Fruit fly (Drosophila melanogaster) whole organism, embryonic: ENCODE results near the gene RASSF8.

ENCODE experiments used
- ATbp ChIP-seq: fragments of 200-800 bp; sonication (Bioruptor generic); optimal IDR thresholded peaks from 2 replicates; lab custom pipeline; 2017; ENCODE audit warnings: missing biosample characterization, mild to moderate bottlenecking, missing genetic modification characterization, missing genetic modification reagents
- Adf1 ChIP-seq: fragments of 200-800 bp; sonication (Bioruptor generic); IDR thresholded peaks from 2 replicates; pipeline ENCODE4 v1.3.6; 2022; ENCODE audit warnings: missing biosample characterization, missing genetic modification characterization
- CG10959 ChIP-seq: fragments of 200-800 bp; sonication (Bioruptor generic); IDR thresholded peaks from 2 replicates; pipeline ENCODE4 v1.3.6; 2022; ENCODE audit warnings: missing biosample characterization, missing genetic modification characterization
- CG10979 ChIP-seq: fragments of 200-800 bp; sonication (Bioruptor generic); optimal IDR thresholded peaks from 2 replicates; lab custom pipeline; 2018; ENCODE audit warnings: missing biosample characterization, mild to moderate bottlenecking, missing genetic modification characterization, moderate library complexity
- CG13775 ChIP-seq: fragments of 200-800 bp; sonication (Bioruptor generic); optimal IDR thresholded peaks from 3 replicates; lab custom pipeline; 2017; ENCODE audit warnings: missing biosample characterization, mild to moderate bottlenecking, missing genetic modification characterization
- CG14014 ChIP-seq: fragments of 200-800 bp; sonication (Bioruptor generic); IDR thresholded peaks from 2 replicates; pipeline ENCODE4 v1.3.6; 2022; ENCODE audit warnings: missing biosample characterization, missing genetic modification characterization
- CG14710 ChIP-seq: fragments of 200-800 bp; sonication (Bioruptor generic); optimal IDR thresholded peaks from 3 replicates; lab custom pipeline; 2019; ENCODE audit warnings: missing biosample characterization, mild to moderate bottlenecking, missing genetic modification characterization, moderate library complexity
- CG15479 ChIP-seq: fragments of 200-800 bp; sonication (Bioruptor generic); optimal IDR thresholded peaks from 3 replicates; lab custom pipeline; 2019; ENCODE audit warnings: missing biosample characterization, mild to moderate bottlenecking, missing genetic modification characterization, moderate library complexity
- CG16815 ChIP-seq: fragments of 200-800 bp; sonication (Bioruptor generic); optimal IDR thresholded peaks from 3 replicates; lab custom pipeline; 2017; ENCODE audit warnings: missing biosample characterization, mild to moderate bottlenecking, missing genetic modification characterization
- CG16863 ChIP-seq: fragments of 200-800 bp; sonication (Bioruptor generic); optimal IDR thresholded peaks from 3 replicates; lab custom pipeline; 2016; ENCODE audit warnings: missing biosample characterization, missing genetic modification characterization
- CG17361 ChIP-seq: fragments of 200-800 bp; sonication (Bioruptor generic); IDR thresholded peaks from 3 replicates; pipeline ENCODE4 v1.3.6; 2022; ENCODE audit warnings: missing biosample characterization, missing genetic modification characterization
- CG17802 ChIP-seq: fragments of 200-800 bp; sonication (Bioruptor generic); optimal IDR thresholded peaks from 2 replicates; lab custom pipeline; 2018; ENCODE audit warnings: missing biosample characterization, mild to moderate bottlenecking, missing genetic modification characterization, moderate library complexity
- CG17829 ChIP-seq: fragments of 200-800 bp; optimal IDR thresholded peaks from 2 replicates; lab custom pipeline; 2019; ENCODE audit warnings: missing biosample characterization, mild to moderate bottlenecking, missing genetic modification characterization, moderate library complexity
- CG1792 ChIP-seq: fragments of 200-800 bp; sonication (Bioruptor generic); optimal IDR thresholded peaks from 2 replicates; lab custom pipeline; 2016; ENCODE audit warnings: missing biosample characterization, missing genetic modification characterization
- CG18262 ChIP-seq: fragments of 200-800 bp; optimal IDR thresholded peaks from 3 replicates; lab custom pipeline; 2019; ENCODE audit warnings: missing biosample characterization, mild to moderate bottlenecking, missing genetic modification characterization, moderate library complexity
- CG18599 ChIP-seq: fragments of 200-800 bp; sonication (Bioruptor generic); optimal IDR thresholded peaks from 3 replicates; lab custom pipeline; 2017; ENCODE audit warnings: missing biosample characterization, missing genetic modification characterization, mild to moderate bottlenecking, moderate library complexity, missing genetic modification reagents
- CG2712 ChIP-seq: fragments of 200-800 bp; optimal IDR thresholded peaks from 3 replicates; lab custom pipeline; 2019; ENCODE audit warnings: missing biosample characterization, mild to moderate bottlenecking, missing genetic modification characterization, moderate library complexity
- CG3407 ChIP-seq: fragments of 200-800 bp; sonication (Bioruptor generic); optimal IDR thresholded peaks from 2 replicates; lab custom pipeline; 2018; ENCODE audit warnings: missing biosample characterization, mild to moderate bottlenecking, missing genetic modification characterization
- CG3838 ChIP-seq: fragments of 200-800 bp; sonication (Bioruptor generic); optimal IDR thresholded peaks from 3 replicates; lab custom pipeline; 2016; ENCODE audit warnings: missing biosample characterization, missing genetic modification characterization
- CG4617 ChIP-seq: fragments of 200-800 bp; sonication (Bioruptor generic); optimal IDR thresholded peaks from 3 replicates; lab custom pipeline; 2016; ENCODE audit warnings: missing biosample characterization, missing genetic modification characterization, borderline replicate concordance
- CG4820 ChIP-seq: fragments of 200-800 bp; sonication (Bioruptor generic); optimal IDR thresholded peaks from 3 replicates; lab custom pipeline; 2016; ENCODE audit warnings: missing biosample characterization, missing genetic modification characterization
- D19A ChIP-seq: fragments of 200-800 bp; optimal IDR thresholded peaks from 3 replicates; lab custom pipeline; 2019; ENCODE audit warnings: missing biosample characterization, mild to moderate bottlenecking, missing genetic modification characterization, moderate library complexity
- Dip2 ChIP-seq: fragments of 200-800 bp; sonication (Bioruptor generic); IDR thresholded peaks from 2 replicates; pipeline ENCODE4 v1.3.6; 2022; ENCODE audit warnings: missing biosample characterization, missing genetic modification characterization
- Ets65A ChIP-seq: fragments of 200-800 bp; sonication (Bioruptor generic); peaks from one replicate; lab custom pipeline; 2016; ENCODE audit warnings: missing biosample characterization, missing genetic modification characterization
- GATAe ChIP-seq: fragments of 200-800 bp; sonication (Bioruptor generic); conservative IDR thresholded peaks from 2 replicates; pipeline ENCODE4 v1.3.6; 2022; ENCODE audit warnings: missing biosample characterization, missing genetic modification characterization
- Gug ChIP-seq: fragments of 200-800 bp; sonication (Bioruptor generic); IDR thresholded peaks from 4 replicates; pipeline ENCODE4 v1.3.6; 2022; ENCODE audit warnings: missing biosample characterization, missing genetic modification characterization
- Jarid2 ChIP-seq: fragments of 200-800 bp; sonication (Bioruptor generic); optimal IDR thresholded peaks from 3 replicates; lab custom pipeline; 2017; ENCODE audit warnings: mild to moderate bottlenecking, missing biosample characterization, missing genetic modification reagents, missing genetic modification characterization
- Lim3 ChIP-seq: fragments of 200-800 bp; sonication (Bioruptor generic); IDR thresholded peaks from 2 replicates; pipeline ENCODE4 v1.3.6; 2022; ENCODE audit warnings: missing biosample characterization, missing genetic modification characterization
- MBD-R2 ChIP-seq: fragments of 200-800 bp; sonication (Bioruptor generic); IDR thresholded peaks from 2 replicates; pipeline ENCODE4 v1.3.6; 2022; ENCODE audit warnings: missing biosample characterization, missing genetic modification characterization
- Nf-YC ChIP-seq: fragments of 200-800 bp; optimal IDR thresholded peaks from 3 replicates; lab custom pipeline; 2019; ENCODE audit warnings: missing biosample characterization, mild to moderate bottlenecking, missing genetic modification characterization, moderate library complexity
- Oli ChIP-seq: fragments of 200-800 bp; sonication (Bioruptor generic); optimal IDR thresholded peaks from 2 replicates; lab custom pipeline; 2018; ENCODE audit warnings: missing biosample characterization, mild to moderate bottlenecking, missing genetic modification characterization, moderate library complexity
- Ravus ChIP-seq: fragments of 200-800 bp; sonication (Bioruptor generic); IDR thresholded peaks from 2 replicates; pipeline ENCODE4 v1.3.6; 2022; ENCODE audit warnings: missing biosample characterization, missing genetic modification characterization
- Vsx1 ChIP-seq: fragments of 200-800 bp; sonication (Bioruptor generic); optimal IDR thresholded peaks from 2 replicates; lab custom pipeline; 2017; ENCODE audit warnings: missing biosample characterization, mild to moderate bottlenecking, missing genetic modification characterization, missing genetic modification reagents
- ac ChIP-seq: fragments of 200-800 bp; sonication (Bioruptor generic); optimal IDR thresholded peaks from 3 replicates; lab custom pipeline; 2017; ENCODE audit warnings: missing biosample characterization, mild to moderate bottlenecking, missing genetic modification characterization
- amos ChIP-seq: fragments of 200-800 bp; sonication (Bioruptor generic); IDR thresholded peaks from 2 replicates; pipeline ENCODE4 v1.3.6; 2022; ENCODE audit warnings: missing biosample characterization, missing genetic modification characterization; ENCODE audit not compliant: partially characterized antibody
- dan ChIP-seq: fragments of 200-800 bp; sonication (Bioruptor generic); IDR thresholded peaks from 2 replicates; pipeline ENCODE4 v1.3.6; 2022; ENCODE audit warnings: missing biosample characterization, missing genetic modification characterization
- grn ChIP-seq: fragments of 200-800 bp; sonication (Bioruptor generic); optimal IDR thresholded peaks from 3 replicates; lab custom pipeline; 2017; ENCODE audit warnings: missing biosample characterization, missing genetic modification characterization
- mam ChIP-seq: fragments of 200-800 bp; sonication (Bioruptor generic); optimal IDR thresholded peaks from 3 replicates; lab custom pipeline; 2016; ENCODE audit warnings: missing biosample characterization, missing genetic modification characterization
- odd ChIP-seq: fragments of 200-800 bp; sonication (Bioruptor generic); optimal IDR thresholded peaks from 2 replicates; lab custom pipeline; 2017; ENCODE audit warnings: missing biosample characterization, mild to moderate bottlenecking, missing genetic modification characterization
- org-1 ChIP-seq: fragments of 200-800 bp; sonication (Bioruptor generic); optimal IDR thresholded peaks from 2 replicates; lab custom pipeline; 2017; ENCODE audit warnings: missing biosample characterization, missing genetic modification characterization
- phol ChIP-seq: fragments of 200-800 bp; sonication (Bioruptor generic); optimal IDR thresholded peaks from 3 replicates; lab custom pipeline; 2018; ENCODE audit warnings: missing biosample characterization, mild to moderate bottlenecking, missing genetic modification characterization, moderate library complexity
- ro ChIP-seq: fragments of 200-800 bp; sonication (Bioruptor generic); IDR thresholded peaks from 2 replicates; pipeline ENCODE4 v1.3.6; 2022; ENCODE audit warnings: missing biosample characterization, missing genetic modification characterization
- sc ChIP-seq, 3 experiments: fragments of >200 bp in 2 of 3; fragments of 200-800 bp in 1 of 3; sonication (Bioruptor generic) in 1 of 3; optimal IDR thresholded peaks; 2 replicates in 2 of 3; 3 replicates in 1 of 3; lab custom pipeline; 2017; ENCODE audit warnings: mild to moderate bottlenecking in 1 of 3, missing biosample characterization in 1 of 3, missing genetic modification characterization in 1 of 3, missing genetic modification reagents in 1 of 3
- sens ChIP-seq: fragments of 200-800 bp; sonication (Bioruptor generic); peaks from one replicate; lab custom pipeline; 2016; ENCODE audit warnings: missing biosample characterization, missing genetic modification characterization
- ssp ChIP-seq: fragments of 200-800 bp; sonication (Bioruptor generic); IDR thresholded peaks from 2 replicates; pipeline ENCODE4 v1.3.6; 2022; ENCODE audit warnings: missing biosample characterization, missing genetic modification characterization
- tgo ChIP-seq: fragments of 200-800 bp; sonication (Bioruptor generic); IDR thresholded peaks from 3 replicates; pipeline ENCODE4 v1.3.6; 2022; ENCODE audit warnings: missing biosample characterization, missing genetic modification characterization
- trem ChIP-seq: fragments of 200-800 bp; optimal IDR thresholded peaks from 3 replicates; lab custom pipeline; 2019; ENCODE audit warnings: missing biosample characterization, mild to moderate bottlenecking, missing genetic modification characterization, moderate library complexity
- unpg ChIP-seq: fragments of 200-800 bp; sonication (Bioruptor generic); optimal IDR thresholded peaks from 3 replicates; lab custom pipeline; 2018; ENCODE audit warnings: missing biosample characterization, mild to moderate bottlenecking, missing genetic modification characterization, moderate library complexity
- zfh1 ChIP-seq: fragments of 200-800 bp; sonication (Bioruptor generic); IDR thresholded peaks from 3 replicates; pipeline ENCODE4 v1.3.6; 2022; ENCODE audit warnings: missing biosample characterization, missing genetic modification characterization

The RASSF8 gene

dm6 chr3R:25637294-25638174 lies 24.1 kb upstream of the RASSF8 start, which contains the start of gene jigr1 (continued):
- TF ChIP-seq dan = peak; percentile 10; the same call in 1 of the 2 replicates
- peak; percentile 91 for TF ChIP-seq sens (GFP tag; lab: Kevin White, UChicago)
- peak; percentile 60; the same call in 1 of the 3 replicates for TF ChIP-seq zfh1
- peak; percentile 67; the same call in 2 of the 3 replicates for TF ChIP-seq CG17361 (GFP tag; lab: Robert Waterston, UW)
- TF ChIP-seq CG16863 (GFP tag; lab: Kevin White, UChicago) = peak; percentile 29
- no peak for TF ChIP-seq CG18599 (GFP tag; lab: Kevin White, UChicago)
- no peak for TF ChIP-seq Lim3 (GFP tag; lab: Robert Waterston, UW)
- TF ChIP-seq CG1792 (GFP tag; lab: Kevin White, UChicago) = no peak
- TF ChIP-seq CG14014 (GFP tag; lab: Robert Waterston, UW) = no peak
- peak; percentile 77 for TF ChIP-seq CG18262 (tag; lab: Kevin White, UChicago)
- TF ChIP-seq CG16815 (GFP tag; lab: Kevin White, UChicago) = peak; percentile 75
- TF ChIP-seq unpg = no peak
- peak; percentile 96 for TF ChIP-seq D19A (tag; lab: Kevin White, UChicago)
- peak; percentile 60 for TF ChIP-seq CG13775 (GFP tag; lab: Kevin White, UChicago)
- TF ChIP-seq Gug = no peak
- no peak for TF ChIP-seq GATAe (GFP tag; lab: Robert Waterston, UW)
- no peak for TF ChIP-seq ro (GFP tag; lab: Robert Waterston, UW)
- peak; percentile 87 for TF ChIP-seq ac (GFP tag; lab: Kevin White, UChicago)
- TF ChIP-seq CG2712 = peak; percentile 82
- no peak for TF ChIP-seq CG4617 (GFP tag; lab: Kevin White, UChicago)
- peak; percentile 42 for TF ChIP-seq Oli
- TF ChIP-seq Adf1 (GFP tag; lab: Robert Waterston, UW) = peak; percentile 75
- no peak for TF ChIP-seq odd (GFP tag; lab: Kevin White, UChicago)
- no peak for TF ChIP-seq ATbp (GFP tag; lab: Kevin White, UChicago)
- TF ChIP-seq CG10959 (GFP tag; lab: Robert Waterston, UW) = peak; percentile 70
- TF ChIP-seq CG15479 (GFP tag; lab: Kevin White, UChicago) = peak; percentile 67
- TF ChIP-seq CG14710 (tag; lab: Kevin White, UChicago) = peak; percentile 69
- TF ChIP-seq CG3838 = no peak
- TF ChIP-seq CG4820 (GFP tag; lab: Kevin White, UChicago) = peak; percentile 19
- peak; percentile 79 for TF ChIP-seq trem (tag; lab: Kevin White, UChicago)
- TF ChIP-seq mam (GFP tag; lab: Kevin White, UChicago) = no peak
- TF ChIP-seq sc (optimal IDR thresholded peaks at IDR 0.05; lab: Kevin White, UChicago) = no peak
- TF ChIP-seq sc (GFP tag; optimal IDR thresholded peaks at IDR 0.05; lab: Kevin White, UChicago) = peak; percentile 44
- no peak for TF ChIP-seq amos (GFP tag; lab: Robert Waterston, UW)
- TF ChIP-seq CG3407 = no peak
- TF ChIP-seq ssp (GFP tag; lab: Robert Waterston, UW) = no peak
- no peak for TF ChIP-seq Ravus
- no peak for TF ChIP-seq Vsx1
- no peak for TF ChIP-seq Nf-YC (tag; lab: Kevin White, UChicago)
- TF ChIP-seq CG17829 (tag; lab: Kevin White, UChicago) = peak; percentile 83
- no peak for TF ChIP-seq Dip2 (GFP tag; lab: Robert Waterston, UW)
- TF ChIP-seq tgo (GFP tag; lab: Robert Waterston, UW) = no peak
- no peak for TF ChIP-seq CG17802 (tag; lab: Kevin White, UChicago)
- peak; percentile 57 for TF ChIP-seq phol (tag; lab: Kevin White, UChicago)
- peak; percentile 34 for TF ChIP-seq Jarid2 (GFP tag; lab: Kevin White, UChicago)
- TF ChIP-seq MBD-R2 = no peak
- peak; percentile 77 for TF ChIP-seq CG10979 (tag; lab: Kevin White, UChicago)
- TF ChIP-seq Ets65A = peak; percentile 90
- TF ChIP-seq org-1 (GFP tag; lab: Kevin White, UChicago) = peak; percentile 15
- no peak for TF ChIP-seq grn (GFP tag; lab: Kevin White, UChicago)
